Worm (Caenorhabditis elegans) whole organism, young adult: ENCODE measurements around the gene ZK180.5.
A peak's percentile ranks its signal among the peaks of the same experiment; 100 is the strongest.

Experiments
- B0336.3 ChIP-seq: fragments of 200-800 bp; sonication (Bioruptor generic); IDR thresholded peaks from 2 replicates; pipeline ENCODE4 v1.3.6; 2022; ENCODE audit warnings: missing genetic modification characterization, missing compliant biosample characterization
- C17E4.6 ChIP-seq: fragments of 200-800 bp; sonication (Bioruptor generic); IDR thresholded peaks from 2 replicates; pipeline ENCODE4 v1.3.6; 2022; ENCODE audit warnings: missing genetic modification reagents, missing genetic modification characterization, missing compliant biosample characterization
- D2030.7 ChIP-seq: fragments of 200-800 bp; sonication (Bioruptor generic); IDR thresholded peaks from 2 replicates; pipeline ENCODE4 v1.3.6; 2022; ENCODE audit warnings: missing genetic modification reagents, missing genetic modification characterization, missing compliant biosample characterization
- F10E7.11 ChIP-seq: sonication (generic microtip); optimal IDR thresholded peaks from 2 replicates; lab custom pipeline; 2017; ENCODE audit warnings: mild to moderate bottlenecking, missing genetic modification characterization, moderate library complexity, missing compliant biosample characterization
- F23B12.7 ChIP-seq: sonication (generic microtip); optimal IDR thresholded peaks from 2 replicates; lab custom pipeline; 2017; ENCODE audit warnings: missing genetic modification characterization, mild to moderate bottlenecking, missing compliant biosample characterization, antibody characterized with exemption, moderate library complexity; ENCODE audit not compliant: insufficient read depth
- F49E8.2 ChIP-seq: sonication (generic microtip); optimal IDR thresholded peaks from 3 replicates; lab custom pipeline; 2017; ENCODE audit warnings: missing genetic modification characterization, mild to moderate bottlenecking, missing compliant biosample characterization, antibody characterized with exemption, moderate library complexity; ENCODE audit not compliant: insufficient read depth
- Y53G8AR.9 ChIP-seq: fragments of 200-800 bp; sonication (Bioruptor generic); conservative IDR thresholded peaks from 2 replicates; pipeline ENCODE4 v1.3.6; 2022; ENCODE audit warnings: missing genetic modification reagents, missing genetic modification characterization, missing compliant biosample characterization
- Y56A3A.18 ChIP-seq: fragments of 200-800 bp; sonication (Bioruptor generic); IDR thresholded peaks from 2 replicates; pipeline ENCODE4 v1.3.6; 2022; ENCODE audit warnings: missing genetic modification reagents, missing genetic modification characterization, missing compliant biosample characterization
- Y67H2A.10 ChIP-seq: fragments of 200-800 bp; sonication (Bioruptor generic); conservative IDR thresholded peaks from 2 replicates; pipeline ENCODE4 v1.3.6; 2022; ENCODE audit warnings: missing genetic modification reagents, missing genetic modification characterization, missing compliant biosample characterization
- ZK185.1 ChIP-seq: sonication (generic microtip); optimal IDR thresholded peaks from 2 replicates; lab custom pipeline; 2016; ENCODE audit warnings: mild to moderate bottlenecking, missing genetic modification characterization, missing compliant biosample characterization; ENCODE audit not compliant: poor library complexity, severe bottlenecking
- akir-1 ChIP-seq: fragments of 200-800 bp; sonication (Bioruptor generic); optimal IDR thresholded peaks from 2 replicates; lab custom pipeline; 2018; ENCODE audit warnings: mild to moderate bottlenecking, missing genetic modification characterization, moderate library complexity, missing compliant biosample characterization
- ama-1 ChIP-seq, 3 experiments: fragments of 150-350 bp in 1 of 3; sonication (generic microtip) in 2 of 3; optimal IDR thresholded peaks; 2 replicates each; lab custom pipeline; 2014 to 2018; ENCODE audit warnings: missing biosample characterization in 2 of 3, missing genetic modification characterization in 2 of 3, missing genetic modification reagents in 2 of 3
- aptf-3 ChIP-seq: fragments of 200-800 bp; sonication (Bioruptor generic); IDR thresholded peaks from 2 replicates; pipeline ENCODE4 v1.3.6; 2022; ENCODE audit warnings: missing genetic modification characterization, missing compliant biosample characterization
- atf-7 ChIP-seq: sonication (generic microtip); optimal IDR thresholded peaks from 2 replicates; lab custom pipeline; 2017; ENCODE audit warnings: mild to moderate bottlenecking, missing genetic modification characterization, missing compliant biosample characterization
- athp-1 ChIP-seq: sonication (generic microtip); optimal IDR thresholded peaks from 2 replicates; lab custom pipeline; 2017; ENCODE audit warnings: mild to moderate bottlenecking, missing genetic modification characterization, missing compliant biosample characterization
- attf-3 ChIP-seq: fragments of 200-800 bp; sonication (Bioruptor generic); conservative IDR thresholded peaks from 2 replicates; pipeline ENCODE4 v1.3.6; 2022; ENCODE audit warnings: missing genetic modification reagents, missing genetic modification characterization, missing compliant biosample characterization
- attf-5 ChIP-seq: fragments of 200-800 bp; sonication (Bioruptor generic); optimal IDR thresholded peaks from 2 replicates; lab custom pipeline; 2018; ENCODE audit warnings: mild to moderate bottlenecking, missing genetic modification characterization, missing compliant biosample characterization
- bed-2 ChIP-seq: fragments of 200-800 bp; sonication (Bioruptor generic); IDR thresholded peaks from 2 replicates; pipeline ENCODE4 v1.3.6; 2022; ENCODE audit warnings: missing genetic modification reagents, missing genetic modification characterization, missing compliant biosample characterization
- ccch-3 ChIP-seq: fragments of 200-800 bp; sonication (Bioruptor generic); optimal IDR thresholded peaks from 2 replicates; lab custom pipeline; 2018; ENCODE audit warnings: mild to moderate bottlenecking, missing genetic modification characterization, missing compliant biosample characterization
- cebp-2 ChIP-seq: fragments of 200-800 bp; sonication (Bioruptor generic); IDR thresholded peaks from 2 replicates; pipeline ENCODE4 v1.3.6; 2022; ENCODE audit warnings: missing genetic modification characterization, missing compliant biosample characterization
- die-1 ChIP-seq: sonication (generic microtip); optimal IDR thresholded peaks from 2 replicates; lab custom pipeline; 2016; ENCODE audit warnings: missing genotype, mild to moderate bottlenecking, missing genetic modification characterization, missing compliant biosample characterization
- dpl-1 ChIP-seq: fragments of 150-350 bp; optimal IDR thresholded peaks from 2 replicates; lab custom pipeline; 2014; ENCODE audit warnings: missing biosample characterization, missing genetic modification reagents, missing genetic modification characterization
- egl-18 ChIP-seq: fragments of 200-800 bp; sonication (Bioruptor generic); IDR thresholded peaks from 2 replicates; pipeline ENCODE4 v1.3.6; 2022; ENCODE audit warnings: missing genetic modification reagents, missing genetic modification characterization, missing compliant biosample characterization
- egl-44 ChIP-seq: fragments of 200-800 bp; sonication (Bioruptor generic); IDR thresholded peaks from 2 replicates; pipeline ENCODE4 v1.3.6; 2022; ENCODE audit warnings: missing genetic modification reagents, missing genetic modification characterization, missing compliant biosample characterization
- hlh-12 ChIP-seq: sonication (generic microtip); optimal IDR thresholded peaks from 2 replicates; lab custom pipeline; 2016; ENCODE audit warnings: missing genetic modification characterization, missing compliant biosample characterization
- hmg-1.2 ChIP-seq: fragments of 200-800 bp; sonication (Bioruptor generic); IDR thresholded peaks from 2 replicates; pipeline ENCODE4 v1.3.6; 2022; ENCODE audit warnings: missing genetic modification reagents, missing genetic modification characterization, missing compliant biosample characterization
- hmg-20 ChIP-seq: fragments of 200-800 bp; sonication (Bioruptor generic); IDR thresholded peaks from 2 replicates; pipeline ENCODE4 v1.3.6; 2022; ENCODE audit warnings: missing genetic modification reagents, missing genetic modification characterization, missing compliant biosample characterization
- hsf-1 ChIP-seq: fragments of 200-800 bp; sonication (Bioruptor generic); IDR thresholded peaks from 2 replicates; pipeline ENCODE4 v1.3.6; 2022; ENCODE audit warnings: missing genetic modification reagents, missing genetic modification characterization, missing compliant biosample characterization
- lir-1 ChIP-seq: fragments of 200-800 bp; sonication (Bioruptor generic); conservative IDR thresholded peaks from 2 replicates; pipeline ENCODE4 v1.3.6; 2022; ENCODE audit warnings: missing genetic modification reagents, missing genetic modification characterization, missing compliant biosample characterization
- lsl-1 ChIP-seq: fragments of 200-800 bp; sonication (Bioruptor generic); optimal IDR thresholded peaks from 2 replicates; lab custom pipeline; 2018; ENCODE audit warnings: mild to moderate bottlenecking, missing genetic modification characterization, moderate library complexity, missing compliant biosample characterization
- mes-4 ChIP-seq: sonication (generic microtip); optimal IDR thresholded peaks from 2 replicates; lab custom pipeline; 2016; ENCODE audit warnings: missing genotype, missing genetic modification characterization, missing compliant biosample characterization
- nfya-1 ChIP-seq: sonication (generic microtip); optimal IDR thresholded peaks from 2 replicates; lab custom pipeline; 2017; ENCODE audit warnings: antibody characterized with exemption, missing compliant biosample characterization, missing genetic modification characterization, borderline replicate concordance; ENCODE audit not compliant: insufficient read depth
- nhr-179 ChIP-seq: sonication (generic microtip); optimal IDR thresholded peaks from 2 replicates; lab custom pipeline; 2016; ENCODE audit warnings: mild to moderate bottlenecking, missing genetic modification characterization, missing compliant biosample characterization
- pbrm-1 ChIP-seq: fragments of 200-800 bp; sonication (Bioruptor generic); IDR thresholded peaks from 2 replicates; pipeline ENCODE4 v1.3.6; 2022; ENCODE audit warnings: missing genetic modification reagents, missing genetic modification characterization, missing compliant biosample characterization
- rpc-1 ChIP-seq, 2 experiments: fragments of 150-350 bp in 1 of 2; sonication (generic microtip) in 1 of 2; optimal IDR thresholded peaks; 2 replicates each; lab custom pipeline; 2014 to 2018; ENCODE audit warnings: missing biosample characterization in 1 of 2, missing genetic modification characterization in 1 of 2, missing genetic modification reagents in 1 of 2, missing genotype in 1 of 2
- snpc-1.3 ChIP-seq: sonication (generic microtip); optimal IDR thresholded peaks from 2 replicates; lab custom pipeline; 2017; ENCODE audit warnings: missing genetic modification characterization, mild to moderate bottlenecking, missing compliant biosample characterization, antibody characterized with exemption, moderate library complexity, missing genotype, missing genetic modification reagents; ENCODE audit not compliant: insufficient read depth
- somi-1 ChIP-seq: fragments of 200-800 bp; sonication (Bioruptor generic); optimal IDR thresholded peaks from 2 replicates; lab custom pipeline; 2018; ENCODE audit warnings: mild to moderate bottlenecking, missing genetic modification characterization, missing compliant biosample characterization
- sptf-2 ChIP-seq: fragments of 200-800 bp; sonication (Bioruptor generic); optimal IDR thresholded peaks from 2 replicates; lab custom pipeline; 2018; ENCODE audit warnings: mild to moderate bottlenecking, missing genetic modification characterization, missing compliant biosample characterization
- tbp1 ChIP-seq: fragments of 200-800 bp; sonication (Bioruptor generic); optimal IDR thresholded peaks from 2 replicates; lab custom pipeline; 2018; ENCODE audit warnings: mild to moderate bottlenecking, missing genetic modification characterization, missing compliant biosample characterization
- unc-62 ChIP-seq: fragments of 150-350 bp; optimal IDR thresholded peaks from 2 replicates; lab custom pipeline; 2014; ENCODE audit warnings: missing biosample characterization, missing genetic modification reagents, missing genetic modification characterization
- xnd-1 ChIP-seq: sonication (generic microtip); optimal IDR thresholded peaks from 2 replicates; lab custom pipeline; 2016; ENCODE audit warnings: missing genotype, missing genetic modification reagents, missing genetic modification characterization, missing compliant biosample characterization
- zfh-2 ChIP-seq: fragments of 200-800 bp; sonication (Bioruptor generic); conservative IDR thresholded peaks from 2 replicates; pipeline ENCODE4 v1.3.6; 2022; ENCODE audit warnings: missing genetic modification reagents, missing genetic modification characterization, missing compliant biosample characterization
- ztf-26 ChIP-seq: sonication (generic microtip); optimal IDR thresholded peaks from 2 replicates; lab custom pipeline; 2017; ENCODE audit warnings: missing genetic modification characterization, missing compliant biosample characterization

Gene ZK180.5

ce11 chrIV:4469770-4470709, 46.9 kb downstream of the ZK180.5 start (continued):
- no peak for TF ChIP-seq C17E4.6
- peak; percentile 18 for TF ChIP-seq atf-7
- peak; percentile 35 for TF ChIP-seq athp-1 (tag; lab: Kevin White, UChicago)
- TF ChIP-seq ccch-3 (GFP tag; lab: Kevin White, UChicago): no peak

ce11 chrIV:4469055-4469454, 47.9 kb downstream of the ZK180.5 start:
- TF ChIP-seq hmg-1.2 (GFP tag; lab: Robert Waterston, UW) (no peak), snpc-1.3 (tag; lab: Kevin White, UChicago) (no peak), rpc-1 (optimal IDR thresholded peaks at IDR 0.05; lab: Kevin White, UChicago) (no peak), rpc-1 (tag; optimal IDR thresholded peaks at IDR 0.05; lab: Kevin White, UChicago) (no peak), athp-1 (tag; lab: Kevin White, UChicago) (no peak), Y67H2A.10 (GFP tag; lab: Robert Waterston, UW) (no peak), C17E4.6 (no peak), dpl-1 (GFP tag; lab: Kevin White, UChicago) (no peak), attf-5 (GFP tag; lab: Kevin White, UChicago) (no peak), egl-44 (no peak), D2030.7 (GFP tag; lab: Robert Waterston, UW) (no peak), hlh-12 (no peak), ama-1 (optimal IDR thresholded peaks at IDR 0.05; lab: Kevin White, UChicago) (no peak), ama-1 (GFP tag; optimal IDR thresholded peaks at IDR 0.05; lab: Kevin White, UChicago) (no peak), pbrm-1 (GFP tag; lab: Robert Waterston, UW) (no peak), B0336.3 (GFP tag; lab: Robert Waterston, UW) (no peak), zfh-2 (peak; percentile 38; the same call in 1 of the 2 replicates), attf-3 (GFP tag; lab: Robert Waterston, UW) (no peak), lir-1 (no peak), egl-18 (GFP tag; lab: Robert Waterston, UW) (no peak), F23B12.7 (tag; lab: Kevin White, UChicago) (no peak), akir-1 (GFP tag; lab: Kevin White, UChicago) (peak; percentile 9), somi-1 (GFP tag; lab: Kevin White, UChicago) (no peak), sptf-2 (GFP tag; lab: Kevin White, UChicago) (no peak), tbp1 (GFP tag; lab: Kevin White, UChicago) (no peak), ztf-26 (tag; lab: Kevin White, UChicago) (no peak), Y56A3A.18 (GFP tag; lab: Robert Waterston, UW) (no peak), lsl-1 (GFP tag; lab: Kevin White, UChicago) (no peak), nfya-1 (tag; lab: Kevin White, UChicago) (no peak), unc-62 (no peak), aptf-3 (GFP tag; lab: Robert Waterston, UW) (no peak), F49E8.2 (tag; lab: Kevin White, UChicago) (no peak), nhr-179 (tag; lab: Kevin White, UChicago) (no peak), hsf-1 (peak; percentile 29; the same call in 1 of the 2 replicates), xnd-1 (tag; lab: Kevin White, UChicago) (no peak), ZK185.1 (tag; lab: Kevin White, UChicago) (no peak), F10E7.11 (tag; lab: Kevin White, UChicago) (no peak), bed-2 (GFP tag; lab: Robert Waterston, UW) (no peak), atf-7 (no peak), cebp-2 (GFP tag; lab: Robert Waterston, UW) (0 out of 2 replicates have a peak, but pooled peaks have one; percentile 22), die-1 (no peak), Y53G8AR.9 (GFP tag; lab: Robert Waterston, UW) (0 out of 2 replicates have a peak, but pooled peaks have one; percentile 7), mes-4 (no peak), hmg-20 (no peak)
- TF ChIP-seq, all 124 proteins: peak for 5
